Worm (Caenorhabditis elegans) whole organism, mixed stage, embryonic: ENCODE results near the gene Y43C5B.2.

Experiments used
- M03D4.4 ChIP-seq: sonication (generic microtip); optimal IDR thresholded peaks from 2 replicates; lab custom pipeline; 2017; ENCODE audit warnings: mild to moderate bottlenecking, missing genetic modification characterization, missing compliant biosample characterization
- blmp-1 ChIP-seq: fragments of 150-350 bp; optimal IDR thresholded peaks from 2 replicates; lab custom pipeline; 2014; ENCODE audit warnings: missing biosample characterization, missing genetic modification characterization
- lin-13 ChIP-seq: fragments of 150-350 bp; optimal IDR thresholded peaks from 2 replicates; lab custom pipeline; 2014; ENCODE audit warnings: missing biosample characterization, missing genetic modification characterization
- mab-5 ChIP-seq: fragments of 150-350 bp; optimal IDR thresholded peaks from 2 replicates; lab custom pipeline; 2014; ENCODE audit warnings: missing biosample characterization, missing genetic modification characterization
- mep-1 ChIP-seq: fragments of 150-350 bp; optimal IDR thresholded peaks from 2 replicates; lab custom pipeline; 2017; ENCODE audit warnings: missing biosample characterization, missing genetic modification reagents, missing genetic modification characterization, inconsistent platforms
- nhr-237 ChIP-seq: fragments of 150-350 bp; optimal IDR thresholded peaks from 2 replicates; lab custom pipeline; 2014; ENCODE audit warnings: missing biosample characterization, missing genetic modification characterization
- snpc-4 ChIP-seq: fragments of 150-350 bp; optimal IDR thresholded peaks from 2 replicates; lab custom pipeline; 2014; ENCODE audit warnings: missing biosample characterization, missing genetic modification characterization
- unc-39 ChIP-seq: fragments of 150-350 bp; optimal IDR thresholded peaks from 2 replicates; lab custom pipeline; 2014; ENCODE audit warnings: missing biosample characterization, missing genetic modification characterization
- unc-62 ChIP-seq: fragments of 150-350 bp; optimal IDR thresholded peaks from 2 replicates; lab custom pipeline; 2014; ENCODE audit warnings: missing biosample characterization, missing genetic modification reagents, missing genetic modification characterization

DNA sequence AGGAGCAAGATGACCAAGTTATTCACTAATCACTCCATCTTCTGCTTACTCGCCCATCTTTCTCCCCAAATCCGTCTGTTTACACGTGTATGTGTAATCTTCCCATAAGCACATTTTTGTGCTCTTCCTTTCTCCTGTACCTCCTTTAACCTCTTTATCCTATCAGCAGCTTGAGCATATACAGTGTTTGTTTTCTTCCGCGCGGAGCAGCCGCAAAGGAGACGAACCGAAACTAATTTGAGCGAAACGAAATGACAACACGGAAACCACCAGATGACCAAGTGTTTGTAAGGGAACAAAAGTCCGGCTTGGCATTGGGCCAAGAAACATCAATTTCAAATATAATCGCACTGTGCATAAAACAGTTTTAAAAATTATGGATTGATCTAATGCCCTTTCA, 47.8 kb downstream of the Y43C5B.2 start:
- TF ChIP-seq blmp-1 (tag; lab: Kevin White, UChicago) (no peak), snpc-4 (tag; lab: Kevin White, UChicago) (no peak), unc-62 (GFP tag; lab: Kevin White, UChicago) (no peak), M03D4.4 (tag; lab: Kevin White, UChicago) (no peak), lin-13 (tag; lab: Kevin White, UChicago) (no peak), unc-39 (tag; lab: Kevin White, UChicago) (no peak), mep-1 (no peak), mab-5 (tag; lab: Kevin White, UChicago) (no peak), nhr-237 (no peak)
